Fruit fly (Drosophila melanogaster) whole organism, prepupa: Measurements from ENCODE around the gene CG9839.
A peak's percentile ranks its signal among the peaks of the same experiment; 100 is the strongest.

Experiments used
- Blimp-1 ChIP-seq: fragments of 200-800 bp; sonication (Bioruptor generic); optimal IDR thresholded peaks from 3 replicates; lab custom pipeline; 2017; ENCODE audit warnings: missing biosample characterization, missing genetic modification characterization, mild to moderate bottlenecking, moderate library complexity, missing genetic modification reagents
- CG10631 ChIP-seq: fragments of 200-800 bp; sonication (Bioruptor generic); optimal IDR thresholded peaks from 2 replicates; lab custom pipeline; 2016; ENCODE audit warnings: missing biosample characterization, missing genetic modification characterization
- CG10669 ChIP-seq: fragments of 200-800 bp; sonication (Bioruptor generic); optimal IDR thresholded peaks from 3 replicates; lab custom pipeline; 2018; ENCODE audit warnings: missing biosample characterization, mild to moderate bottlenecking, missing genetic modification characterization, moderate library complexity
- CG11294 ChIP-seq: fragments of 200-800 bp; sonication (Bioruptor generic); IDR thresholded peaks from 2 replicates; pipeline ENCODE4 v1.3.6; 2022; ENCODE audit warnings: missing biosample characterization, missing genetic modification characterization
- CG11902 ChIP-seq: fragments of 200-800 bp; sonication (Bioruptor generic); optimal IDR thresholded peaks from 3 replicates; lab custom pipeline; 2016; ENCODE audit warnings: missing biosample characterization, missing genetic modification characterization
- CG15336 ChIP-seq: fragments of 200-800 bp; sonication (Bioruptor generic); IDR thresholded peaks from 2 replicates; pipeline ENCODE4 v1.3.6; 2022; ENCODE audit warnings: missing biosample characterization, missing genetic modification characterization
- CG1621 ChIP-seq: fragments of 200-800 bp; sonication (Bioruptor generic); optimal IDR thresholded peaks from 3 replicates; lab custom pipeline; 2018; ENCODE audit warnings: missing biosample characterization, mild to moderate bottlenecking, missing genetic modification characterization
- CG32006 ChIP-seq: fragments of 200-800 bp; sonication (Bioruptor generic); optimal IDR thresholded peaks from 3 replicates; lab custom pipeline; 2017; ENCODE audit warnings: missing biosample characterization, mild to moderate bottlenecking, missing genetic modification characterization
- CG3919 ChIP-seq: fragments of 200-800 bp; sonication (Bioruptor generic); optimal IDR thresholded peaks from 3 replicates; lab custom pipeline; 2016; ENCODE audit warnings: missing biosample characterization, missing genetic modification characterization
- CG6163 ChIP-seq: fragments of 200-800 bp; sonication (Bioruptor generic); IDR thresholded peaks from 3 replicates; pipeline ENCODE4 v1.3.6; 2022; ENCODE audit warnings: missing biosample characterization, missing genetic modification characterization
- CG6276 ChIP-seq: fragments of 200-800 bp; sonication (Bioruptor generic); optimal IDR thresholded peaks from 2 replicates; lab custom pipeline; 2017; ENCODE audit warnings: missing biosample characterization, mild to moderate bottlenecking, missing genetic modification characterization
- CG6854 ChIP-seq: fragments of 200-800 bp; sonication (Bioruptor generic); optimal IDR thresholded peaks from 2 replicates; lab custom pipeline; 2017; ENCODE audit warnings: missing biosample characterization, mild to moderate bottlenecking, missing genetic modification characterization
- CG8319 ChIP-seq: fragments of 200-800 bp; sonication (Bioruptor generic); optimal IDR thresholded peaks from 3 replicates; lab custom pipeline; 2016; ENCODE audit warnings: missing biosample characterization, missing genetic modification characterization
- CG9139 ChIP-seq: fragments of 200-800 bp; sonication (Bioruptor generic); optimal IDR thresholded peaks from 3 replicates; lab custom pipeline; 2017; ENCODE audit warnings: missing biosample characterization, mild to moderate bottlenecking, missing genetic modification characterization
- Eip75B ChIP-seq: fragments of 200-800 bp; sonication (Bioruptor generic); optimal IDR thresholded peaks from 3 replicates; lab custom pipeline; 2016; ENCODE audit warnings: missing biosample characterization, missing genetic modification characterization
- Eip78C ChIP-seq: fragments of 200-800 bp; sonication (Bioruptor generic); peaks from one replicate; lab custom pipeline; 2016; ENCODE audit warnings: missing biosample characterization, missing genetic modification characterization
- Eip93F ChIP-seq: fragments of 200-800 bp; sonication (Bioruptor generic); optimal IDR thresholded peaks from 2 replicates; lab custom pipeline; 2016; ENCODE audit warnings: missing biosample characterization, mild to moderate bottlenecking, missing genetic modification characterization
- Ets96B ChIP-seq: fragments of 200-800 bp; optimal IDR thresholded peaks from 2 replicates; lab custom pipeline; 2019; ENCODE audit warnings: missing biosample characterization, mild to moderate bottlenecking, missing genetic modification characterization, moderate library complexity
- Gug ChIP-seq: fragments of 200-800 bp; sonication (Bioruptor generic); IDR thresholded peaks from 2 replicates; pipeline ENCODE4 v1.3.6; 2022; ENCODE audit warnings: missing biosample characterization, missing genetic modification characterization
- Hr38 ChIP-seq: sonication (Bioruptor generic); optimal IDR thresholded peaks from 2 replicates; lab custom pipeline; 2016; ENCODE audit warnings: missing biosample characterization, missing genetic modification characterization
- Hr39 ChIP-seq: fragments of 200-800 bp; sonication (Bioruptor generic); optimal IDR thresholded peaks from 2 replicates; lab custom pipeline; 2016; ENCODE audit warnings: missing biosample characterization, missing genetic modification characterization
- Lpt ChIP-seq: fragments of 200-800 bp; sonication (Bioruptor generic); optimal IDR thresholded peaks from 3 replicates; lab custom pipeline; 2016; ENCODE audit warnings: missing biosample characterization, missing genetic modification characterization
- OdsH ChIP-seq: fragments of 200-800 bp; sonication (Bioruptor generic); optimal IDR thresholded peaks from 3 replicates; lab custom pipeline; 2016; ENCODE audit warnings: missing biosample characterization, missing genetic modification characterization
- Sox14 ChIP-seq: fragments of 200-800 bp; sonication (Bioruptor generic); optimal IDR thresholded peaks from 3 replicates; lab custom pipeline; 2016; ENCODE audit warnings: missing biosample characterization, missing genetic modification characterization
- achi ChIP-seq: fragments of 200-800 bp; sonication (Bioruptor generic); optimal IDR thresholded peaks from 3 replicates; lab custom pipeline; 2016; ENCODE audit warnings: missing biosample characterization, missing genetic modification characterization
- cyc ChIP-seq: fragments of 200-800 bp; sonication (Bioruptor generic); optimal IDR thresholded peaks from 3 replicates; lab custom pipeline; 2016; ENCODE audit warnings: missing biosample characterization, missing genetic modification characterization
- dac ChIP-seq: fragments of 200-800 bp; sonication (Bioruptor generic); optimal IDR thresholded peaks from 2 replicates; lab custom pipeline; 2017; ENCODE audit warnings: missing biosample characterization, mild to moderate bottlenecking, missing genetic modification characterization
- dsx ChIP-seq: fragments of 200-800 bp; optimal IDR thresholded peaks from 3 replicates; lab custom pipeline; 2019; ENCODE audit warnings: missing biosample characterization, mild to moderate bottlenecking, missing genetic modification characterization, moderate library complexity; ENCODE audit not compliant: poor library complexity, severe bottlenecking
- eg ChIP-seq: fragments of 200-800 bp; sonication (Bioruptor generic); IDR thresholded peaks from 3 replicates; pipeline ENCODE4 v1.3.6; 2022; ENCODE audit warnings: missing biosample characterization, missing genetic modification characterization
- fd59A ChIP-seq: fragments of 200-800 bp; sonication (Bioruptor generic); optimal IDR thresholded peaks from 2 replicates; lab custom pipeline; 2017; ENCODE audit warnings: missing biosample characterization, mild to moderate bottlenecking, missing genetic modification characterization, missing genetic modification reagents
- lz ChIP-seq: fragments of 200-800 bp; sonication (Bioruptor generic); optimal IDR thresholded peaks from 3 replicates; lab custom pipeline; 2016; ENCODE audit warnings: missing biosample characterization, missing genetic modification characterization
- pdm3 ChIP-seq: fragments of 200-800 bp; sonication (Bioruptor generic); optimal IDR thresholded peaks from 3 replicates; lab custom pipeline; 2016; ENCODE audit warnings: missing biosample characterization, missing genetic modification characterization
- salr ChIP-seq, 2 experiments: fragments of 200-800 bp; sonication (Bioruptor generic); optimal IDR thresholded peaks; 3 replicates each; lab custom pipeline; 2016 to 2018; ENCODE audit warnings: missing biosample characterization in 2 of 2, missing genetic modification characterization in 2 of 2, mild to moderate bottlenecking in 1 of 2
- spab ChIP-seq: fragments of 200-800 bp; sonication (Bioruptor generic); optimal IDR thresholded peaks from 2 replicates; lab custom pipeline; 2017; ENCODE audit warnings: missing biosample characterization, mild to moderate bottlenecking, missing genetic modification characterization, missing genetic modification reagents
- ss ChIP-seq, 2 experiments: fragments of 200-800 bp; sonication (Bioruptor generic); optimal IDR thresholded peaks; 2 replicates in 1 of 2; 3 replicates in 1 of 2; lab custom pipeline; 2017 to 2018; ENCODE audit warnings: mild to moderate bottlenecking in 2 of 2, missing biosample characterization in 2 of 2, missing genetic modification characterization in 2 of 2, moderate library complexity in 1 of 2
- svp ChIP-seq: fragments of 200-800 bp; sonication (Bioruptor generic); peaks from one replicate; lab custom pipeline; 2016; ENCODE audit warnings: missing biosample characterization, missing genetic modification characterization
- topi ChIP-seq: fragments of 200-800 bp; sonication (Bioruptor generic); optimal IDR thresholded peaks from 3 replicates; lab custom pipeline; 2016; ENCODE audit warnings: missing biosample characterization, missing genetic modification characterization

Gene CG9839

DNA sequence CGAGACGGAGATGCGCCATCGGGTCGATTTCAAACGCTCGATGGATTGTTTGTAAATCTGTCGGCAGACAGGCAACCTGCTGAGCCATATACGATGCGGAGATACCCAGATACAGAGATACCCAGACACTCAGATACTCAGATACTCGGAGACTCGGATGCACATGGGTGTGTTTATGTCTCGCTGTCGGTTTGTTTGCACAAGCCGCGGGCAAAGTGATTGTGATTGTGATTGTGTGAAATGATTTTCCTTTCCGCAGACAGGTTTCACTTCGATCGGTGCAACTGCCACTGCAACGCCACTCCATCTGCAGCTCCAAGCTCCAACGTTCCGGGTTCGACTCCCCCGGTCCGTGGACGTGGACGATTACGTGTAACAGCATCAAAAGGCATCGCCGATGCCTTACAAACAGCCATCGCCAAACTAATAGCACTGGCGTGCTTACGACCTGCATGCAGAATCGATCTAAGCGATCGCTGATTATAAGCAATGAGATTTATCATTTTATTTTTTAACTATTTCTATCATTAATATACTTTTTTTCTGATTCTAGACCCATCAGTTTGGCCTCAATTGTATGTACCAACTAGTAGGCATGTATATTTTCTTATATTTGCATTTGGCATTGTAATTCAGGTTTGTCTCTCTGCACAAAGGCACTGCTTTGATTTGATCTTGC is 16.7 kb downstream of the CG9839 start (continued):
- peak; percentile 82 for TF ChIP-seq OdsH
- TF ChIP-seq CG11294 (GFP tag; lab: Robert Waterston, UW): peak; percentile 84
- TF ChIP-seq CG32006 (GFP tag; lab: Kevin White, UChicago): peak; percentile 87
- peak; percentile 47 for TF ChIP-seq fd59A
- peak; percentile 60 for TF ChIP-seq lz (GFP tag; lab: Kevin White, UChicago)
- TF ChIP-seq Gug (GFP tag; lab: Robert Waterston, UW): peak; percentile 84
- peak; percentile 86 for TF ChIP-seq CG6276
- no peak for TF ChIP-seq Hr38 (GFP tag; lab: Kevin White, UChicago)
- TF ChIP-seq Eip93F (GFP tag; lab: Kevin White, UChicago): no peak
- TF ChIP-seq CG11902 (GFP tag; lab: Kevin White, UChicago): peak; percentile 56
- peak; percentile 92 for TF ChIP-seq CG6163
- peak; percentile 73 for TF ChIP-seq Sox14 (GFP tag; lab: Kevin White, UChicago)
- peak; percentile 70 for TF ChIP-seq topi
- TF ChIP-seq salr (GFP tag; optimal IDR thresholded peaks at IDR 0.05; lab: Kevin White, UChicago): peak; percentile 55 to 61
- TF ChIP-seq Eip75B (GFP tag; lab: Kevin White, UChicago): peak; percentile 67
- TF ChIP-seq achi (GFP tag; lab: Kevin White, UChicago): peak; percentile 82
- peak; percentile 43 for TF ChIP-seq cyc (GFP tag; lab: Kevin White, UChicago)
- TF ChIP-seq CG1621 (tag; lab: Kevin White, UChicago): peak; percentile 69
- TF ChIP-seq CG6854 (GFP tag; lab: Kevin White, UChicago): no peak
- TF ChIP-seq Lpt (GFP tag; lab: Kevin White, UChicago): peak; percentile 73
- peak; percentile 52 for TF ChIP-seq Hr39 (GFP tag; lab: Kevin White, UChicago)
- peak; percentile 85 for TF ChIP-seq CG3919 (GFP tag; lab: Kevin White, UChicago)

DNA sequence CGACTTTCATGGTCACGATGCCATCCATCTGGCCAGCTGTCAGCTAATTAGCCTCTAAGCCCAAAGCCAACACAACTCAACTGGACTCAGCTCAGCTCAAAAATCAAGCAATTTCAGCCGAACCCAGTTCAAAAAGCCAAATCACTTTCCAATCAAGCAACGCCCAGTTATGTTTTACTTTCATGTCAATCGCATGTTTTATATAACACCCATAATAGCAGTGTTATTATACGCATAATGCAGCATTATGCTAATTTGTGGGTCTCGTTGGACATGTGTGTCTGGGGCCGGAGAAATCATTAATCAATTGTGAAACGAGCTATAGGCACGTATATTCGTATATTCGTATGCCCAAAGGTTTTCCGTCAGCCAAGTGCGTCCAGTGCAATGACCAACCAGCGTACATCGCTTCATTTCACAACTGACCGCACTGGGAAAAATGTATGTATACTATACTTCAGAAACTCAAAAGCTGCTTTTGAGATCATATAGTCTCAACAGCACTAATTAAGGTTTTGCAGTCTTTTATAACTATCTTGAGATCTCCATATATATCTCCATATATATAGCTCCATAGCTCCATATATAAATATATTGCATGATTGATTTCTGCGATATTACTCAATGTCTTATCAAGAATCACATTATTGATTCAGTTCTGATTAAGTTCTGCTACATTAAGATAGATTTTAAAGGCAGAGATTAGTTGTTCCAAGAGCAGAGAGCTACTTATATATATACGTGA is 17.9 kb downstream of the CG9839 start:
- TF ChIP-seq spab (GFP tag; lab: Kevin White, UChicago) (peak; percentile 37), CG1621 (tag; lab: Kevin White, UChicago) (no peak), dsx (peak; percentile 64), ss (GFP tag; optimal IDR thresholded peaks at IDR 0.05; lab: Kevin White, UChicago) (peak in 1 of 2 experiments; percentile 36), Hr38 (GFP tag; lab: Kevin White, UChicago) (no peak), Lpt (GFP tag; lab: Kevin White, UChicago) (peak; percentile 19), CG10631 (no peak), CG9139 (GFP tag; lab: Kevin White, UChicago) (peak; percentile 10), pdm3 (GFP tag; lab: Kevin White, UChicago) (no peak), fd59A (no peak), svp (GFP tag; lab: Kevin White, UChicago) (peak; percentile 69), lz (GFP tag; lab: Kevin White, UChicago) (no peak), eg (GFP tag; lab: Robert Waterston, UW) (no peak), Ets96B (no peak), dac (GFP tag; lab: Kevin White, UChicago) (no peak), topi (peak; percentile 64), Eip78C (peak; percentile 96), CG15336 (GFP tag; lab: Robert Waterston, UW) (no peak), Hr39 (GFP tag; lab: Kevin White, UChicago) (no peak), CG10669 (GFP tag; lab: Kevin White, UChicago) (no peak), cyc (GFP tag; lab: Kevin White, UChicago) (no peak), CG3919 (GFP tag; lab: Kevin White, UChicago) (no peak), CG6854 (GFP tag; lab: Kevin White, UChicago) (peak; percentile 28), Eip93F (GFP tag; lab: Kevin White, UChicago) (no peak), Blimp-1 (GFP tag; lab: Kevin White, UChicago) (no peak), CG8319 (GFP tag; lab: Kevin White, UChicago) (no peak)
